Worm (Caenorhabditis elegans): ENCODE results near the gene srw-119.

The srw-119 gene

ce11 chrV:2993816-2994215 is 5.8 kb downstream of the srw-119 start, which contains the start of gene srw-115:
srw-115 (minus strand) TSS chrV:2993916.
- TF ChIP-seq mbf-1 (tag; optimal IDR thresholded peaks at IDR 0.05), result no peak
- TF ChIP-seq unc-62 (GFP tag; optimal IDR thresholded peaks at IDR 0.05), result no peak
- no peak for TF ChIP-seq unc-39 (tag; optimal IDR thresholded peaks at IDR 0.05)
- no peak for TF ChIP-seq snpc-4 (tag; optimal IDR thresholded peaks at IDR 0.05)
- TF ChIP-seq Y55F3AM.14 (GFP tag; optimal IDR thresholded peaks at IDR 0.05), result no peak
- TF ChIP-seq crh-2 (tag; optimal IDR thresholded peaks at IDR 0.05), result no peak
- TF ChIP-seq ztf-4 (tag; optimal IDR thresholded peaks at IDR 0.05), result no peak
- TF ChIP-seq nhr-21 (tag; optimal IDR thresholded peaks at IDR 0.05), result no peak
- no peak for TF ChIP-seq gmeb-1 (tag; optimal IDR thresholded peaks at IDR 0.05)
- TF ChIP-seq dmd-4 (tag; optimal IDR thresholded peaks at IDR 0.05), result no peak
- no peak for TF ChIP-seq ZK546.5 (tag; optimal IDR thresholded peaks at IDR 0.05)
- no peak for TF ChIP-seq nhr-11 (tag; optimal IDR thresholded peaks at IDR 0.05)
- no peak for TF ChIP-seq nhr-237 (tag; optimal IDR thresholded peaks at IDR 0.05)
- no peak for TF ChIP-seq sma-3 (GFP tag; optimal IDR thresholded peaks at IDR 0.05)
- no peak for TF ChIP-seq lsy-2 (tag; optimal IDR thresholded peaks at IDR 0.05)
- no peak for TF ChIP-seq lin-39 (tag; optimal IDR thresholded peaks at IDR 0.05)

ce11 chrV:2992060-2992459 is 7.6 kb downstream of the srw-119 start:
- TF ChIP-seq lsy-2 (tag; optimal IDR thresholded peaks at IDR 0.05) (no peak), mdl-1 (tag; optimal IDR thresholded peaks at IDR 0.05) (no peak), nhr-77 (tag; optimal IDR thresholded peaks at IDR 0.05) (no peak)

DNA sequence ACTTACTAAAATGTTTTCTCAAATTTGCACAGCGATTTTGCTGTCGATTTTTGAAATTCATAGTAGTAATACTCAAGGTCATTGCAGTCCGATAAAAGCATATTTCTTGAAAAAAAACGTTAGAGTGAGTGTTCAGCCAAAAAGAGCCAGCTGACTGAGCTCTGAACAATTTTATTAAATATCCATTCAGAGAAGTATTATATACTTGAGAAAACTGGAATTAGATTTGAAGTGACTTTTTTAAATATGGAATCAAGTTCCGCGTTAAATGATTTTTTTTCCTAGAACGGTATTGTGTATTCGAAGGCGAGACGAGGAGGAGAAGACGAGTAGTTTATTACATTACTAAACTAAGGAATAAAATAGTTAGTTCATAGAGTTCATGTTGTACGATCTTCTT is 8.2 kb downstream of the srw-119 start, which contains the start of gene srw-121:
Gene srw-121 (minus strand): TSS at position 101 of the 400 bp plus-strand sequence.
- TF ChIP-seq zag-1 (tag; optimal IDR thresholded peaks at IDR 0.05) (no peak), elt-3 (tag; optimal IDR thresholded peaks at IDR 0.05) (no peak), F13H6.1 (tag; optimal IDR thresholded peaks at IDR 0.05) (no peak), lsy-2 (tag; optimal IDR thresholded peaks at IDR 0.05) (no peak), ztf-1 (GFP tag; conservative IDR thresholded peaks at IDR 0.05) (no peak), fos-1 (tag; optimal IDR thresholded peaks at IDR 0.05) (no peak), gmeb-1 (tag; optimal IDR thresholded peaks at IDR 0.05) (no peak), nhr-21 (tag; optimal IDR thresholded peaks at IDR 0.05) (no peak), crh-2 (tag; optimal IDR thresholded peaks at IDR 0.05) (no peak), unc-62 (GFP tag; optimal IDR thresholded peaks at IDR 0.05) (no peak)

DNA sequence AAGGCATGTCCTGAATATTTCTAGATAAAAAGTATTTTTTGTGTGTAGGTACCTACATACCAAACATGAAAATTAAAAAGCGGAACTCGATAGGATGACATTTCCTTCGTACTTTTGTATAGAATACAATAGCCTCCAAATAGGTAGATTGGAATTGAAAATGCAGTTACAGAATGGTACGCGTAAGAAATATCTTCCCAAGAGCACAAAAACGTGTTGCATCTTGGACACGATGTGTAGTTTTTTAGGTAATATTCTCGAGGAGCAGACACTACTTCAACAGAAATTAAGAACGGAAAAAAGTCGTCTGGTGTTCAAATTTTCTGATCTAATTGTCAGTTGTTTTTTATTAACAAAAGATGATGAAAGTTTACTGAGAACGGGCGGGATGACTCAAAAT is 12.2 kb downstream of the srw-119 start, which contains the start of gene srh-85:
Gene srh-85 (minus strand): TSS at position 101 of the 400 bp plus-strand sequence.
- TF ChIP-seq ceh-82 (tag; optimal IDR thresholded peaks at IDR 0.05) (no peak), skn-1 (tag; optimal IDR thresholded peaks at IDR 0.05) (no peak), nhr-10 (tag; optimal IDR thresholded peaks at IDR 0.05) (no peak), lin-13 (GFP tag; optimal IDR thresholded peaks at IDR 0.05) (no peak), snpc-4 (tag; optimal IDR thresholded peaks at IDR 0.05) (no peak), ztf-11 (tag; optimal IDR thresholded peaks at IDR 0.05) (no peak), crh-2 (tag; optimal IDR thresholded peaks at IDR 0.05) (no peak), ceh-16 (tag; optimal IDR thresholded peaks at IDR 0.05) (no peak), unc-39 (tag; optimal IDR thresholded peaks at IDR 0.05) (no peak)

DNA sequence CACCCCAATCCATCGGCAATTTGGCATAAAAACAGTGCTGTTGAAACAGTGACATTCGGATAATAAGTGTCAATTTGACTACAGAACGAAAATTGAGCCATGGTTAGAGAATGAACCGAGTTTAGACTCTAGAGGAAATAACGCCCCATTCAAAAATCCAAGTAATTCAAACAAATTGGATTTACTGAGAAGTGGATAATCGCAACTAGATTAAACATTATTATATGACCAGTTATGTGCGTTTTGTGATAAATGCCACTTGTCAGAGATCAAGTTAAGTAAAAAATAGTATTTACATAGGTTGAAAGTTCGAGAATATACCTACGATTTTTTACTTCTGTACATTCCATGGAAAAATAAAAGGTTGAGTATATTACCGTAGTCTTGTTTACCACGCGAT is 14.3 kb downstream of the srw-119 start, which contains the start of gene srw-139:
Gene srw-139 (minus strand): TSS at position 101 of the 400 bp plus-strand sequence.
- TF ChIP-seq unc-62 (GFP tag; optimal IDR thresholded peaks at IDR 0.05) (no peak), fos-1 (tag; optimal IDR thresholded peaks at IDR 0.05) (no peak), elt-3 (tag; optimal IDR thresholded peaks at IDR 0.05) (no peak), C34F6.9 (tag; optimal IDR thresholded peaks at IDR 0.05) (no peak), nhr-11 (tag; optimal IDR thresholded peaks at IDR 0.05) (no peak), nhr-23 (tag; optimal IDR thresholded peaks at IDR 0.05) (no peak), R02D3.7 (tag; optimal IDR thresholded peaks at IDR 0.05) (no peak)

- no peak for TF ChIP-seq skn-1 (tag; optimal IDR thresholded peaks at IDR 0.05)
- TF ChIP-seq sem-4 (tag; optimal IDR thresholded peaks at IDR 0.05), result no peak
- no peak for TF ChIP-seq lin-39 (tag; optimal IDR thresholded peaks at IDR 0.05)
- TF ChIP-seq nhr-6 (tag; optimal IDR thresholded peaks at IDR 0.05), result no peak
- TF ChIP-seq lin-13 (GFP tag; optimal IDR thresholded peaks at IDR 0.05), result no peak
- TF ChIP-seq C34F6.9 (tag; optimal IDR thresholded peaks at IDR 0.05), result no peak
- TF ChIP-seq aly-2 (tag; optimal IDR thresholded peaks at IDR 0.05), result no peak
- no peak for TF ChIP-seq nhr-12 (tag; optimal IDR thresholded peaks at IDR 0.05)
- no peak for TF ChIP-seq lsy-2 (tag; optimal IDR thresholded peaks at IDR 0.05)
Measured at ce11 chrV:2983351-2983750, 16.3 kb downstream of the srw-119 start, which contains the start of gene srw-117. srw-117 (minus strand) TSS chrV:2983451.
